Fruit fly (Drosophila melanogaster) whole organism, embryonic: ENCODE results near the gene CG7627.

Experiments
- B-H2 ChIP-seq: fragments of 200-800 bp; sonication (Bioruptor generic); optimal IDR thresholded peaks from 2 replicates; lab custom pipeline; 2018; ENCODE audit warnings: missing biosample characterization, mild to moderate bottlenecking, missing genetic modification characterization
- CG11723 ChIP-seq: fragments of 200-800 bp; sonication (Bioruptor generic); optimal IDR thresholded peaks from 2 replicates; lab custom pipeline; 2017; ENCODE audit warnings: missing biosample characterization, mild to moderate bottlenecking, missing genetic modification characterization
- CG12071 ChIP-seq: fragments of 200-800 bp; sonication (Bioruptor generic); optimal IDR thresholded peaks from 3 replicates; lab custom pipeline; 2018; ENCODE audit warnings: missing biosample characterization, mild to moderate bottlenecking, missing genetic modification characterization
- CG1233 ChIP-seq: fragments of 200-800 bp; sonication (Bioruptor generic); optimal IDR thresholded peaks from 4 replicates; lab custom pipeline; 2018; ENCODE audit warnings: missing biosample characterization, mild to moderate bottlenecking, missing genetic modification characterization
- CG12391 ChIP-seq: fragments of 200-800 bp; sonication (Bioruptor generic); optimal IDR thresholded peaks from 3 replicates; lab custom pipeline; 2018; ENCODE audit warnings: missing biosample characterization, mild to moderate bottlenecking, missing genetic modification characterization, moderate library complexity
- CG17328 ChIP-seq: fragments of 200-800 bp; sonication (Bioruptor generic); IDR thresholded peaks from 2 replicates; pipeline ENCODE4 v1.3.6; 2022; ENCODE audit warnings: missing biosample characterization, missing genetic modification characterization
- CG17359 ChIP-seq: fragments of 200-800 bp; sonication (Bioruptor generic); optimal IDR thresholded peaks from 3 replicates; lab custom pipeline; 2018; ENCODE audit warnings: missing biosample characterization, mild to moderate bottlenecking, missing genetic modification characterization, moderate library complexity
- CG18619 ChIP-seq: fragments of 200-800 bp; sonication (Bioruptor generic); optimal IDR thresholded peaks from 3 replicates; lab custom pipeline; 2017; ENCODE audit warnings: missing biosample characterization, mild to moderate bottlenecking, missing genetic modification characterization
- CG2889 ChIP-seq: fragments of 200-800 bp; sonication (Bioruptor generic); IDR thresholded peaks from 3 replicates; pipeline ENCODE4 v1.3.6; 2022; ENCODE audit warnings: missing biosample characterization, missing genetic modification characterization
- CG30403 ChIP-seq: fragments of 200-800 bp; sonication (Bioruptor generic); optimal IDR thresholded peaks from 3 replicates; lab custom pipeline; 2016; ENCODE audit warnings: missing biosample characterization, missing genetic modification characterization
- CG3065 ChIP-seq: fragments of 200-800 bp; sonication (Bioruptor generic); optimal IDR thresholded peaks from 2 replicates; lab custom pipeline; 2016; ENCODE audit warnings: missing biosample characterization, missing genetic modification characterization
- CG3847 ChIP-seq: fragments of 200-800 bp; sonication (Bioruptor generic); IDR thresholded peaks from 2 replicates; pipeline ENCODE4 v1.3.6; 2022; ENCODE audit warnings: missing biosample characterization, missing genetic modification characterization
- CG6254 ChIP-seq: fragments of 200-800 bp; sonication (Bioruptor generic); optimal IDR thresholded peaks from 3 replicates; lab custom pipeline; 2017; ENCODE audit warnings: mild to moderate bottlenecking, missing biosample characterization, missing genetic modification reagents, missing genetic modification characterization
- CG7786 ChIP-seq: fragments of 200-800 bp; sonication (Bioruptor generic); optimal IDR thresholded peaks from 2 replicates; lab custom pipeline; 2016; ENCODE audit warnings: missing biosample characterization, missing genetic modification characterization
- CG8765 ChIP-seq: fragments of 200-800 bp; sonication (Bioruptor generic); IDR thresholded peaks from 2 replicates; pipeline ENCODE4 v1.3.6; 2022; ENCODE audit warnings: missing biosample characterization, missing genetic modification characterization
- Dek ChIP-seq: fragments of 200-800 bp; sonication (Bioruptor generic); optimal IDR thresholded peaks from 3 replicates; lab custom pipeline; 2019; ENCODE audit warnings: missing biosample characterization, mild to moderate bottlenecking, missing genetic modification characterization, moderate library complexity
- Dfd ChIP-seq, 2 experiments: fragments of >200 bp; optimal IDR thresholded peaks; 2 replicates each; lab custom pipeline; 2017; ENCODE audit warnings: missing biosample characterization in 2 of 2, missing genetic modification characterization in 2 of 2
- Dref ChIP-seq: fragments of 200-800 bp; sonication (Bioruptor generic); IDR thresholded peaks from 2 replicates; pipeline ENCODE4 v1.3.6; 2022; ENCODE audit warnings: missing biosample characterization, missing genetic modification characterization
- Fer1 ChIP-seq: fragments of 200-800 bp; sonication (Bioruptor generic); optimal IDR thresholded peaks from 2 replicates; lab custom pipeline; 2017; ENCODE audit warnings: missing biosample characterization, mild to moderate bottlenecking, missing genetic modification characterization
- Hey ChIP-seq: fragments of 200-800 bp; sonication (Bioruptor generic); optimal IDR thresholded peaks from 3 replicates; lab custom pipeline; 2018; ENCODE audit warnings: missing biosample characterization, mild to moderate bottlenecking, missing genetic modification characterization
- HmgD ChIP-seq: fragments of 200-800 bp; sonication (Bioruptor generic); optimal IDR thresholded peaks from 3 replicates; lab custom pipeline; 2016; ENCODE audit warnings: missing biosample characterization, missing genetic modification characterization
- NFAT ChIP-seq: fragments of 200-800 bp; sonication (Bioruptor generic); IDR thresholded peaks from 2 replicates; pipeline ENCODE4 v1.3.6; 2022; ENCODE audit warnings: missing biosample characterization, missing genetic modification characterization
- PHDP ChIP-seq: fragments of 200-800 bp; sonication (Bioruptor generic); optimal IDR thresholded peaks from 3 replicates; lab custom pipeline; 2018; ENCODE audit warnings: missing biosample characterization, mild to moderate bottlenecking, missing genetic modification characterization, moderate library complexity
- Rx ChIP-seq: fragments of 200-800 bp; sonication (Bioruptor generic); IDR thresholded peaks from 2 replicates; pipeline ENCODE4 v1.3.6; 2022; ENCODE audit warnings: missing biosample characterization, missing genetic modification characterization
- br ChIP-seq: fragments of >200 bp; optimal IDR thresholded peaks from 2 replicates; lab custom pipeline; 2017
- chinmo ChIP-seq: fragments of 200-800 bp; sonication (Bioruptor generic); IDR thresholded peaks from 4 replicates; pipeline ENCODE4 v1.3.6; 2022; ENCODE audit warnings: missing biosample characterization, missing genetic modification characterization; ENCODE audit not compliant: partially characterized antibody
- corto ChIP-seq: fragments of 200-800 bp; sonication (Bioruptor generic); optimal IDR thresholded peaks from 2 replicates; lab custom pipeline; 2016; ENCODE audit warnings: missing biosample characterization, mild to moderate bottlenecking, missing genetic modification characterization, moderate library complexity
- dmrt11E ChIP-seq: fragments of 200-800 bp; sonication (Bioruptor generic); optimal IDR thresholded peaks from 3 replicates; lab custom pipeline; 2018; ENCODE audit warnings: missing biosample characterization, mild to moderate bottlenecking, missing genetic modification characterization, moderate library complexity
- dysf ChIP-seq: fragments of 200-800 bp; sonication (Bioruptor generic); IDR thresholded peaks from 3 replicates; pipeline ENCODE4 v1.3.6; 2022; ENCODE audit warnings: missing biosample characterization, missing genetic modification characterization
- ftz-f1 ChIP-seq: fragments of 200-800 bp; sonication (Bioruptor generic); optimal IDR thresholded peaks from 2 replicates; lab custom pipeline; 2016; ENCODE audit warnings: missing biosample characterization, missing genetic modification characterization
- gce ChIP-seq: fragments of 200-800 bp; sonication (Bioruptor generic); IDR thresholded peaks from 3 replicates; pipeline ENCODE4 v1.3.6; 2022; ENCODE audit warnings: missing biosample characterization, missing genetic modification characterization
- grau ChIP-seq: fragments of 200-800 bp; optimal IDR thresholded peaks from 3 replicates; lab custom pipeline; 2019; ENCODE audit warnings: missing biosample characterization, mild to moderate bottlenecking, missing genetic modification characterization, moderate library complexity
- grn ChIP-seq: fragments of 200-800 bp; sonication (Bioruptor generic); optimal IDR thresholded peaks from 3 replicates; lab custom pipeline; 2017; ENCODE audit warnings: missing biosample characterization, missing genetic modification characterization
- h ChIP-seq: fragments of >200 bp; optimal IDR thresholded peaks from 2 replicates; lab custom pipeline; 2017
- hb ChIP-seq: fragments of 200-800 bp; sonication (Bioruptor generic); IDR thresholded peaks from 3 replicates; pipeline ENCODE4 v1.3.6; 2022; ENCODE audit warnings: missing biosample characterization, missing genetic modification characterization; ENCODE audit not compliant: partially characterized antibody
- hbn ChIP-seq: fragments of 200-800 bp; sonication (Bioruptor generic); IDR thresholded peaks from 2 replicates; pipeline ENCODE4 v1.3.6; 2022; ENCODE audit warnings: missing biosample characterization, missing genetic modification characterization; ENCODE audit not compliant: partially characterized antibody
- hkb ChIP-seq, 2 experiments: fragments of 200-800 bp in 1 of 2; fragments of >200 bp in 1 of 2; sonication (Bioruptor generic) in 1 of 2; IDR thresholded peaks in 1 of 2; optimal IDR thresholded peaks in 1 of 2; 2 replicates each; pipeline versions ENCODE4 v1.3.6 to Lab custom; 2017 to 2022; ENCODE audit warnings: missing biosample characterization in 1 of 2, missing genetic modification characterization in 1 of 2
- lmd ChIP-seq: fragments of 200-800 bp; sonication (Bioruptor generic); IDR thresholded peaks from 2 replicates; pipeline ENCODE4 v1.3.6; 2022; ENCODE audit warnings: missing biosample characterization, missing genetic modification characterization
- maf-S ChIP-seq: fragments of 200-800 bp; sonication (Bioruptor generic); optimal IDR thresholded peaks from 2 replicates; lab custom pipeline; 2016; ENCODE audit warnings: missing biosample characterization, missing genetic modification characterization
- pita ChIP-seq: fragments of 200-800 bp; sonication (Bioruptor generic); optimal IDR thresholded peaks from 2 replicates; lab custom pipeline; 2017; ENCODE audit warnings: missing biosample characterization, mild to moderate bottlenecking, missing genetic modification characterization
- pzg ChIP-seq: fragments of 200-800 bp; sonication (Bioruptor generic); optimal IDR thresholded peaks from 3 replicates; lab custom pipeline; 2018; ENCODE audit warnings: missing biosample characterization, mild to moderate bottlenecking, missing genetic modification characterization, moderate library complexity
- ro ChIP-seq: fragments of 200-800 bp; sonication (Bioruptor generic); IDR thresholded peaks from 2 replicates; pipeline ENCODE4 v1.3.6; 2022; ENCODE audit warnings: missing biosample characterization, missing genetic modification characterization
- sd ChIP-seq: fragments of 200-800 bp; sonication (Bioruptor generic); optimal IDR thresholded peaks from 3 replicates; lab custom pipeline; 2018; ENCODE audit warnings: missing biosample characterization, mild to moderate bottlenecking, missing genetic modification characterization, moderate library complexity
- sisA ChIP-seq: fragments of 200-800 bp; sonication (Bioruptor generic); IDR thresholded peaks from 2 replicates; pipeline ENCODE4 v1.3.6; 2022; ENCODE audit warnings: missing biosample characterization, missing genetic modification characterization
- slp2 ChIP-seq: fragments of 200-800 bp; sonication (Bioruptor generic); optimal IDR thresholded peaks from 2 replicates; lab custom pipeline; 2016; ENCODE audit warnings: missing biosample characterization, missing genetic modification characterization
- stwl ChIP-seq: fragments of 200-800 bp; sonication (Bioruptor generic); optimal IDR thresholded peaks from 3 replicates; lab custom pipeline; 2018; ENCODE audit warnings: missing biosample characterization, mild to moderate bottlenecking, missing genetic modification characterization, moderate library complexity
- trem ChIP-seq: fragments of 200-800 bp; optimal IDR thresholded peaks from 3 replicates; lab custom pipeline; 2019; ENCODE audit warnings: missing biosample characterization, mild to moderate bottlenecking, missing genetic modification characterization, moderate library complexity
- zen ChIP-seq: fragments of 200-800 bp; sonication (Bioruptor generic); optimal IDR thresholded peaks from 3 replicates; lab custom pipeline; 2018; ENCODE audit warnings: missing biosample characterization, mild to moderate bottlenecking, missing genetic modification characterization, moderate library complexity
- zfh2 ChIP-seq: fragments of 200-800 bp; sonication (Bioruptor generic); optimal IDR thresholded peaks from 2 replicates; lab custom pipeline; 2016; ENCODE audit warnings: missing biosample characterization, missing genetic modification characterization

Gene CG7627

DNA sequence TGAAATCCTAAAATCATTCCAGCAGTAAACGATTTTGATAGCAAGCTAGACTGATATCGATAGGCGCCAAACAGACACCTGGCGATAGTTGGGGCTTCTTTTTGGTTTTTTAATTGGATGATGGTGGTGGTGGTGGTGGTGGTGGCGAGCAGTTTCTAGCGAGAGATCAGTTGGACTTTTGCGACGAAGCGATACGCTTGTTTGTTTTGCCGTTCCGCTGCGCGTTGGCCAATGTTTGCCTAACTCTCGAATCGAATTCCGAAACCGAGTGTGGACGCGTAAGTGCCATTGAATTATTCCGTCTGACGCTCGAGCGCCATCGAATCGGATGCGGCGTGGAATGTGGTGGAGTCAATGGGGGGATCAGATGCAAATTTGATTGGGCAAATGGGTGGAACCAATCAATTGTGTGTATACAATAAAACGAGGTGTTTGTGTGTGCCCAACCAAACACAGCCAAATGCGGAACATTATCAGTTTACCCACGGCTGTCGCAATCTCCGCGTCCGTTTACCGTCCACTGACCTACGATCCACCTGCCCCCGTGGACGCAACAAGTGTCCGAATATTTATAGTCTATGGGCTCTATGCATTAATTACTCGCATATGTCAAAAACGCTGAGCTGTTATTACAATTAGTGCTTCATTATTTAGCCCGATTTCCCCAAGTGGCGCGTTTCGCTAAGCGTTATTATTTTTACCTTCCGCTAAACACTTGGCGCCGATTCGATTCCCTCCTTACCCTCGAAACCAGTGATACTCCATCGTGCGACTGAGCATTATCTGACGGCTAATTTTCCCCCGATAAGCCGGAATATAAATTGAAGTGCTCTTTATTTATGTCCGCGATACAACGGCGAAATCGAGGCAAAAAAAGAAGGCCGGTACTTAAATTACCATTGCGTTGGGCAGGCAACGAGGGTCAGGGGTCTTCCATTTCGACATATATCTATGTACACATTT, 8.4 kb upstream of the CG7627 start, which contains the start of gene CG17292 (continued):
- TF ChIP-seq CG3065 (GFP tag; lab: Kevin White, UChicago) (no peak), CG1233 (peak; percentile 4), gce (peak; percentile 75; the same call in 1 of the 3 replicates), Dref (GFP tag; lab: Robert Waterston, UW) (peak; percentile 88), sd (tag; lab: Kevin White, UChicago) (peak; percentile 97), Rx (GFP tag; lab: Robert Waterston, UW) (peak; percentile 35; the same call in 1 of the 2 replicates), hkb (optimal IDR thresholded peaks at IDR 0.05; lab: Kevin White, UChicago) (no peak), hkb (GFP tag; IDR thresholded peaks at IDR 0.05; lab: Robert Waterston, UW) (peak; percentile 85), hb (GFP tag; lab: Robert Waterston, UW) (peak; percentile 84), CG18619 (peak; percentile 61), maf-S (GFP tag; lab: Kevin White, UChicago) (peak; percentile 17), CG12071 (GFP tag; lab: Kevin White, UChicago) (peak; percentile 64), CG12391 (tag; lab: Kevin White, UChicago) (peak; percentile 42), trem (tag; lab: Kevin White, UChicago) (no peak), HmgD (GFP tag; lab: Kevin White, UChicago) (peak; percentile 16), hbn (GFP tag; lab: Robert Waterston, UW) (peak; percentile 76), pita (no peak), corto (GFP tag; lab: Kevin White, UChicago) (no peak), ftz-f1 (GFP tag; lab: Kevin White, UChicago) (peak; percentile 67), Hey (tag; lab: Kevin White, UChicago) (peak; percentile 30), dmrt11E (tag; lab: Kevin White, UChicago) (no peak), CG11723 (peak; percentile 16), stwl (tag; lab: Kevin White, UChicago) (peak; percentile 62), CG30403 (no peak), CG17359 (peak; percentile 38), CG7786 (GFP tag; lab: Kevin White, UChicago) (no peak), h (lab: Kevin White, UChicago) (no peak), PHDP (tag; lab: Kevin White, UChicago) (peak; percentile 54), Fer1 (GFP tag; lab: Kevin White, UChicago) (peak; percentile 74), chinmo (peak; percentile 93), grn (GFP tag; lab: Kevin White, UChicago) (peak; percentile 17), CG3847 (GFP tag; lab: Robert Waterston, UW) (peak; percentile 61), grau (peak; percentile 39), CG8765 (GFP tag; lab: Robert Waterston, UW) (no peak), Dek (tag; lab: Kevin White, UChicago) (peak; percentile 66), slp2 (GFP tag; lab: Kevin White, UChicago) (no peak), lmd (GFP tag; lab: Robert Waterston, UW) (peak; percentile 46), NFAT (GFP tag; lab: Robert Waterston, UW) (peak; percentile 74; the same call in 1 of the 2 replicates), br (lab: Kevin White, UChicago) (no peak), B-H2 (GFP tag; lab: Kevin White, UChicago) (peak; percentile 74), sisA (peak; percentile 37), CG6254 (GFP tag; lab: Kevin White, UChicago) (peak; percentile 10), pzg (peak; percentile 67), CG17328 (GFP tag; lab: Robert Waterston, UW) (peak; percentile 50), CG2889 (GFP tag; lab: Robert Waterston, UW) (no peak), dysf (peak; percentile 56; the same call in 2 of the 3 replicates), ro (no peak), zen (no peak), zfh2 (GFP tag; lab: Kevin White, UChicago) (peak; percentile 1), Dfd (GFP tag; optimal IDR thresholded peaks at IDR 0.05; lab: Kevin White, UChicago) (no peak)
